Fruit fly (Drosophila melanogaster): ENCODE data around the gene boss.
A peak's percentile ranks its signal among the peaks of the same experiment; 100 is the strongest.

The boss gene

DNA sequence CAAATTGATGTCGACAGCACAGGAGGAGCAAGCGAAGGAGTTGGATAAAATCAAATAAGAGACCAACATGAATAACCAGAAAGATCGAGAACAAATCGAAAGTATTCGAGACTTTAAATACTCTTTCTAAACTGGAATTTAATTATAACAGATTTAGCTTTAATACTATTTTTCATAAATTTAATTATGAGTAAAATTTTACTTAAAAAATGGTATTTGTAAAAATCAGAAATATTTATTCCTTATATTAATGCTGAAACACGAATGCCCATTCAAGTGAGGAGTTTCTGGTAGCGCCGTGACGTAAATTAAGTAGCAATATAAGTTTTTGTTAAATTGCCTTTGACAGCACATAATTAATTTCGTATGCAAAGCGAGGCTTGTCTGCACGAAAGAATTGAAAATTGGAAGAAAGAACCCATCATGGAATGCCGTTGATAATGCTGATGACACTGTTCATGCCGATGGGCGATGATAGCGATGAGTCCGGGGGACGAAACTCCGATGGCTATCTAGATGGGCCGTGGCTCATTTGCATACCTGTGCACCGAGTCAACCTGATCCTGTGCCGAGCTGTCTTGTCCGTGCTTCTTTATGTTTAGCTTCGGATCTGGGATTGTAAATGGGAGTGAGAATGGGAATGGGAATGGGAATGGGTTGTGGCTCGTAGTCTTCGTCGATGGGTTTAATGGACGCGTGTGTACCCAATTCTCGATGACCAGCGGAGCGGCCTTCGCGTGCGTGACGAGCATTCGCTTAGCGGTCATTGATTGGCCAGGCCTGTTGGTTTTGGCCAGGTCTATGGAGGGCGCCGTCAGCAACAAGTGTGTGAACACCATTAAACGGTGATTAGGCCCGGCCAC is 51.2 kb downstream of the boss start (continued):
- TF ChIP-seq Lhr (GFP tag; optimal IDR thresholded peaks at IDR 0.05) (no peak), CG2129 (GFP tag; IDR thresholded peaks at IDR 0.05; ENCODE audit: partially characterized antibody) (no peak), CG34376 (GFP tag; optimal IDR thresholded peaks at IDR 0.05) (no peak), btn (GFP tag; optimal IDR thresholded peaks at IDR 0.05) (no peak), usp (GFP tag; optimal IDR thresholded peaks at IDR 0.05) (no peak), zfh2 (GFP tag; optimal IDR thresholded peaks at IDR 0.05) (no peak), CG17912 (GFP tag; optimal IDR thresholded peaks at IDR 0.05) (no peak), zfh1 (GFP tag; IDR thresholded peaks at IDR 0.05) (no peak), gt (GFP tag; IDR thresholded peaks at IDR 0.05) (no peak), lbe (GFP tag; optimal IDR thresholded peaks at IDR 0.05) (no peak), CG10366 (GFP tag; IDR thresholded peaks at IDR 0.05) (no peak), tin (GFP tag; optimal IDR thresholded peaks at IDR 0.05) (no peak), crc (GFP tag; optimal IDR thresholded peaks at IDR 0.05) (no peak), Hey (tag; optimal IDR thresholded peaks at IDR 0.05) (no peak), CG5180 (GFP tag; optimal IDR thresholded peaks at IDR 0.05) (no peak), CG18262 (tag; optimal IDR thresholded peaks at IDR 0.05) (peak; percentile 85), vvl (GFP tag; IDR thresholded peaks at IDR 0.05) (peak; percentile 68), schlank (tag; optimal IDR thresholded peaks at IDR 0.05) (no peak), so (GFP tag; IDR thresholded peaks at IDR 0.05) (no peak), CG7928 (GFP tag; optimal IDR thresholded peaks at IDR 0.05) (no peak), CG15011 (GFP tag; optimal IDR thresholded peaks at IDR 0.05) (no peak), CG13624 (GFP tag; optimal IDR thresholded peaks at IDR 0.05) (no peak), CG6272 (GFP tag; IDR thresholded peaks at IDR 0.05) (no peak), bigmax (GFP tag; optimal IDR thresholded peaks at IDR 0.05) (no peak), oc (tag; optimal IDR thresholded peaks at IDR 0.05) (peak; percentile 30), CG8765 (GFP tag; IDR thresholded peaks at IDR 0.05) (no peak), run (tag; optimal IDR thresholded peaks at IDR 0.05) (no peak), gro (GFP tag; optimal IDR thresholded peaks at IDR 0.05) (no peak), onecut (GFP tag; IDR thresholded peaks at IDR 0.05) (no peak), zen2 (GFP tag; IDR thresholded peaks at IDR 0.05; ENCODE audit: partially characterized antibody) (no peak), dmrt99B (tag; optimal IDR thresholded peaks at IDR 0.05) (peak; percentile 39), ken (GFP tag; IDR thresholded peaks at IDR 0.05) (no peak), CG3847 (GFP tag; IDR thresholded peaks at IDR 0.05) (no peak), CG4282 (GFP tag; optimal IDR thresholded peaks at IDR 0.05) (no peak), lmd (GFP tag; IDR thresholded peaks at IDR 0.05) (no peak), CG16863 (GFP tag; optimal IDR thresholded peaks at IDR 0.05) (no peak), emc (GFP tag; optimal IDR thresholded peaks at IDR 0.05) (no peak), crol (GFP tag; IDR thresholded peaks at IDR 0.05) (peak; percentile 40; the same call in 1 of the 2 replicates), Ada2b (GFP tag; IDR thresholded peaks at IDR 0.05) (no peak), rib (GFP tag; IDR thresholded peaks at IDR 0.05) (no peak), Dfd (GFP tag; optimal IDR thresholded peaks at IDR 0.05) (no peak), CG30403 (GFP tag; optimal IDR thresholded peaks at IDR 0.05) (peak; percentile 10), Atf-2 (GFP tag; optimal IDR thresholded peaks at IDR 0.05) (no peak), esg (GFP tag; conservative IDR thresholded peaks at IDR 0.05) (0 out of 2 replicates have a peak, but pooled peaks have one; percentile 17), crp (GFP tag; optimal IDR thresholded peaks at IDR 0.05) (no peak), CG11247 (GFP tag; IDR thresholded peaks at IDR 0.05) (no peak), gsb (GFP tag; IDR thresholded peaks at IDR 0.05) (no peak), CG15601 (tag; optimal IDR thresholded peaks at IDR 0.05) (peak; percentile 86), D (optimal IDR thresholded peaks at IDR 0.05) (no peak), D (GFP tag; optimal IDR thresholded peaks at IDR 0.05) (peak; percentile 29), CG9817 (tag; optimal IDR thresholded peaks at IDR 0.05) (no peak)
